Fruit fly (Drosophila melanogaster) whole organism, embryonic: ENCODE data around the gene Cul6.

Experiments used
- Blimp-1 ChIP-seq: fragments of 200-800 bp; sonication (Bioruptor generic); optimal IDR thresholded peaks from 3 replicates; lab custom pipeline; 2018; ENCODE audit warnings: missing biosample characterization, missing genetic modification characterization, mild to moderate bottlenecking, moderate library complexity, missing genetic modification reagents
- BtbVII ChIP-seq: fragments of 200-800 bp; sonication (Bioruptor generic); optimal IDR thresholded peaks from 3 replicates; lab custom pipeline; 2017; ENCODE audit warnings: missing biosample characterization, mild to moderate bottlenecking, missing genetic modification characterization
- CG13894 ChIP-seq: fragments of 200-800 bp; sonication (Bioruptor generic); optimal IDR thresholded peaks from 3 replicates; lab custom pipeline; 2018; ENCODE audit warnings: missing biosample characterization, mild to moderate bottlenecking, missing genetic modification characterization, moderate library complexity
- CG15011 ChIP-seq: fragments of 200-800 bp; sonication (Bioruptor generic); optimal IDR thresholded peaks from 3 replicates; lab custom pipeline; 2018; ENCODE audit warnings: missing biosample characterization, mild to moderate bottlenecking, missing genetic modification characterization
- CG17612 ChIP-seq: fragments of 200-800 bp; sonication (Bioruptor generic); IDR thresholded peaks from 2 replicates; pipeline ENCODE4 v1.3.6; 2022; ENCODE audit warnings: missing biosample characterization, missing genetic modification characterization
- CG18011 ChIP-seq: fragments of 200-800 bp; sonication (Bioruptor generic); optimal IDR thresholded peaks from 2 replicates; lab custom pipeline; 2017; ENCODE audit warnings: missing biosample characterization, missing genetic modification characterization, mild to moderate bottlenecking, moderate library complexity, missing genotype
- CG18599 ChIP-seq: fragments of 200-800 bp; sonication (Bioruptor generic); optimal IDR thresholded peaks from 3 replicates; lab custom pipeline; 2017; ENCODE audit warnings: missing biosample characterization, missing genetic modification characterization, mild to moderate bottlenecking, moderate library complexity, missing genetic modification reagents
- CG2116 ChIP-seq: fragments of 200-800 bp; sonication (Bioruptor generic); optimal IDR thresholded peaks from 3 replicates; lab custom pipeline; 2018; ENCODE audit warnings: missing biosample characterization, mild to moderate bottlenecking, missing genetic modification characterization
- CG2199 ChIP-seq: fragments of 200-800 bp; sonication (Bioruptor generic); IDR thresholded peaks from 3 replicates; pipeline ENCODE4 v1.3.6; 2022; ENCODE audit warnings: missing biosample characterization, missing genetic modification characterization
- CG31365 ChIP-seq: fragments of 200-800 bp; sonication (Bioruptor generic); optimal IDR thresholded peaks from 2 replicates; lab custom pipeline; 2018; ENCODE audit warnings: missing biosample characterization, mild to moderate bottlenecking, missing genetic modification characterization
- CG4404 ChIP-seq: fragments of 200-800 bp; sonication (Bioruptor generic); IDR thresholded peaks from 2 replicates; pipeline ENCODE4 v1.3.6; 2022; ENCODE audit warnings: missing biosample characterization, missing genetic modification characterization
- CG4617 ChIP-seq: fragments of 200-800 bp; sonication (Bioruptor generic); optimal IDR thresholded peaks from 3 replicates; lab custom pipeline; 2016; ENCODE audit warnings: missing biosample characterization, missing genetic modification characterization, borderline replicate concordance
- CG5245 ChIP-seq: fragments of 200-800 bp; sonication (Bioruptor generic); optimal IDR thresholded peaks from 3 replicates; lab custom pipeline; 2016; ENCODE audit warnings: missing biosample characterization, missing genetic modification characterization
- CG5953 ChIP-seq: fragments of 200-800 bp; sonication (Bioruptor generic); IDR thresholded peaks from 2 replicates; pipeline ENCODE4 v1.3.6; 2022; ENCODE audit warnings: missing biosample characterization, missing genetic modification characterization
- CG6813 ChIP-seq: fragments of 200-800 bp; sonication (Bioruptor generic); optimal IDR thresholded peaks from 2 replicates; lab custom pipeline; 2017; ENCODE audit warnings: missing biosample characterization, missing genetic modification characterization, mild to moderate bottlenecking, moderate library complexity, missing genetic modification reagents
- CG8478 ChIP-seq: fragments of >200 bp; optimal IDR thresholded peaks from 2 replicates; lab custom pipeline; 2018
- CG9932 ChIP-seq: fragments of 200-800 bp; sonication (Bioruptor generic); IDR thresholded peaks from 2 replicates; pipeline ENCODE4 v1.3.6; 2022; ENCODE audit warnings: missing biosample characterization, missing genetic modification characterization
- Dad ChIP-seq: fragments of 200-800 bp; sonication (Bioruptor generic); optimal IDR thresholded peaks from 3 replicates; lab custom pipeline; 2016; ENCODE audit warnings: missing biosample characterization, missing genetic modification characterization
- Dek ChIP-seq: fragments of 200-800 bp; sonication (Bioruptor generic); optimal IDR thresholded peaks from 3 replicates; lab custom pipeline; 2019; ENCODE audit warnings: missing biosample characterization, mild to moderate bottlenecking, missing genetic modification characterization, moderate library complexity
- Dll ChIP-seq: fragments of 200-800 bp; sonication (Bioruptor generic); IDR thresholded peaks from 4 replicates; pipeline ENCODE4 v1.3.6; 2022; ENCODE audit warnings: missing biosample characterization, missing genetic modification characterization; ENCODE audit not compliant: partially characterized antibody
- H15 ChIP-seq: fragments of 200-800 bp; sonication (Bioruptor generic); IDR thresholded peaks from 3 replicates; pipeline ENCODE4 v1.3.6; 2022; ENCODE audit warnings: missing biosample characterization, missing genetic modification characterization
- Hr39 ChIP-seq: fragments of >200 bp; optimal IDR thresholded peaks from 2 replicates; lab custom pipeline; 2017
- MESR4 ChIP-seq: fragments of 200-800 bp; sonication (Bioruptor generic); optimal IDR thresholded peaks from 2 replicates; lab custom pipeline; 2018; ENCODE audit warnings: missing biosample characterization, mild to moderate bottlenecking, missing genetic modification characterization, moderate library complexity
- Myb ChIP-seq: fragments of 200-800 bp; sonication (Bioruptor generic); optimal IDR thresholded peaks from 2 replicates; lab custom pipeline; 2016; ENCODE audit warnings: missing biosample characterization, missing genetic modification characterization
- NC2α ChIP-seq: fragments of 200-800 bp; sonication (Bioruptor generic); optimal IDR thresholded peaks from 2 replicates; lab custom pipeline; 2016; ENCODE audit warnings: missing biosample characterization, missing genetic modification characterization
- Nf-YB ChIP-seq: fragments of 200-800 bp; sonication (Bioruptor generic); optimal IDR thresholded peaks from 3 replicates; lab custom pipeline; 2019; ENCODE audit warnings: missing biosample characterization, mild to moderate bottlenecking, missing genetic modification characterization, moderate library complexity
- Oaz ChIP-seq: fragments of 200-800 bp; sonication (Bioruptor generic); IDR thresholded peaks from 2 replicates; pipeline ENCODE4 v1.3.6; 2022; ENCODE audit warnings: missing biosample characterization, missing genetic modification characterization
- Poxn ChIP-seq: fragments of 200-800 bp; sonication (Bioruptor generic); IDR thresholded peaks from 2 replicates; pipeline ENCODE4 v1.3.6; 2022; ENCODE audit warnings: missing biosample characterization, missing genetic modification characterization
- Taf1 ChIP-seq: fragments of 200-800 bp; sonication (Bioruptor generic); IDR thresholded peaks from 2 replicates; pipeline ENCODE4 v1.3.6; 2022; ENCODE audit warnings: missing biosample characterization, missing genetic modification characterization
- Usf ChIP-seq: fragments of 200-800 bp; sonication (Bioruptor generic); optimal IDR thresholded peaks from 2 replicates; lab custom pipeline; 2017; ENCODE audit warnings: missing genotype, missing biosample characterization, missing genetic modification characterization
- Xbp1 ChIP-seq: fragments of 200-800 bp; sonication (Bioruptor generic); optimal IDR thresholded peaks from 3 replicates; lab custom pipeline; 2016; ENCODE audit warnings: missing biosample characterization, mild to moderate bottlenecking, missing genetic modification characterization
- az2 ChIP-seq: fragments of 200-800 bp; sonication (Bioruptor generic); optimal IDR thresholded peaks from 3 replicates; lab custom pipeline; 2016; ENCODE audit warnings: missing biosample characterization, missing genetic modification characterization
- bab2 ChIP-seq: fragments of 200-800 bp; sonication (Bioruptor generic); optimal IDR thresholded peaks from 2 replicates; lab custom pipeline; 2016; ENCODE audit warnings: missing biosample characterization, missing genetic modification characterization
- crp ChIP-seq, 2 experiments: fragments of 200-800 bp; sonication (Bioruptor generic); optimal IDR thresholded peaks; 2 replicates in 1 of 2; 3 replicates in 1 of 2; lab custom pipeline; 2017; ENCODE audit warnings: missing biosample characterization in 2 of 2, missing genetic modification characterization in 2 of 2, mild to moderate bottlenecking in 1 of 2, moderate library complexity in 1 of 2
- dpn ChIP-seq, 2 experiments: fragments of 200-800 bp; sonication (Bioruptor generic); optimal IDR thresholded peaks; 3 replicates each; lab custom pipeline; 2016; ENCODE audit warnings: missing biosample characterization in 2 of 2, missing genetic modification characterization in 2 of 2
- fd102C ChIP-seq: fragments of 200-800 bp; sonication (Bioruptor generic); optimal IDR thresholded peaks from 2 replicates; lab custom pipeline; 2018; ENCODE audit warnings: missing biosample characterization, mild to moderate bottlenecking, missing genetic modification characterization, moderate library complexity
- hth ChIP-seq: fragments of >200 bp; optimal IDR thresholded peaks from 2 replicates; lab custom pipeline; 2017; ENCODE audit warnings: inconsistent platforms
- ken ChIP-seq: fragments of 200-800 bp; sonication (Bioruptor generic); IDR thresholded peaks from 3 replicates; pipeline ENCODE4 v1.3.6; 2022; ENCODE audit warnings: missing biosample characterization, missing genetic modification characterization
- lola ChIP-seq, 3 experiments: fragments of >200 bp in 2 of 3; fragments of 200-800 bp in 1 of 3; sonication (Bioruptor generic) in 1 of 3; optimal IDR thresholded peaks; 2 replicates each; lab custom pipeline; 2017 to 2019; ENCODE audit warnings: missing biosample characterization in 3 of 3, missing genetic modification characterization in 3 of 3, mild to moderate bottlenecking in 1 of 3, moderate library complexity in 1 of 3
- org-1 ChIP-seq: fragments of 200-800 bp; sonication (Bioruptor generic); optimal IDR thresholded peaks from 2 replicates; lab custom pipeline; 2017; ENCODE audit warnings: missing biosample characterization, missing genetic modification characterization
- p53 ChIP-seq: fragments of 200-800 bp; sonication (Bioruptor generic); optimal IDR thresholded peaks from 2 replicates; lab custom pipeline; 2016; ENCODE audit warnings: missing biosample characterization, missing genetic modification characterization
- pan ChIP-seq, 4 experiments: fragments of >200 bp in 3 of 4; fragments of 200-800 bp in 1 of 4; sonication (Bioruptor generic) in 1 of 4; optimal IDR thresholded peaks in 3 of 4; IDR thresholded peaks in 1 of 4; 2 replicates each; pipeline versions ENCODE4 v1.3.6 to Lab custom; 2017 to 2022; ENCODE audit warnings: missing biosample characterization in 2 of 4, missing genetic modification characterization in 2 of 4, mixed read lengths in 1 of 4
- repo ChIP-seq: fragments of 200-800 bp; sonication (Bioruptor generic); optimal IDR thresholded peaks from 2 replicates; lab custom pipeline; 2016; ENCODE audit warnings: missing biosample characterization, missing genetic modification characterization
- salm ChIP-seq: fragments of 200-800 bp; sonication (Bioruptor generic); optimal IDR thresholded peaks from 2 replicates; lab custom pipeline; 2018; ENCODE audit warnings: missing biosample characterization, mild to moderate bottlenecking, missing genetic modification characterization
- schlank ChIP-seq: fragments of 200-800 bp; sonication (Bioruptor generic); optimal IDR thresholded peaks from 2 replicates; lab custom pipeline; 2018; ENCODE audit warnings: missing biosample characterization, mild to moderate bottlenecking, missing genetic modification characterization
- so ChIP-seq: fragments of 200-800 bp; sonication (Bioruptor generic); IDR thresholded peaks from 3 replicates; pipeline ENCODE4 v1.3.6; 2022; ENCODE audit warnings: missing biosample characterization, missing genetic modification characterization
- sqz ChIP-seq: fragments of 200-800 bp; sonication (Bioruptor generic); optimal IDR thresholded peaks from 3 replicates; lab custom pipeline; 2018; ENCODE audit warnings: missing biosample characterization, mild to moderate bottlenecking, missing genetic modification characterization
- tio ChIP-seq: fragments of 200-800 bp; sonication (Bioruptor generic); optimal IDR thresholded peaks from 2 replicates; lab custom pipeline; 2017; ENCODE audit warnings: missing biosample characterization, missing genetic modification characterization, inconsistent platforms
- trh ChIP-seq: fragments of 200-800 bp; sonication (Bioruptor generic); optimal IDR thresholded peaks from 2 replicates; lab custom pipeline; 2016; ENCODE audit warnings: missing biosample characterization, missing genetic modification characterization

Gene Cul6

DNA sequence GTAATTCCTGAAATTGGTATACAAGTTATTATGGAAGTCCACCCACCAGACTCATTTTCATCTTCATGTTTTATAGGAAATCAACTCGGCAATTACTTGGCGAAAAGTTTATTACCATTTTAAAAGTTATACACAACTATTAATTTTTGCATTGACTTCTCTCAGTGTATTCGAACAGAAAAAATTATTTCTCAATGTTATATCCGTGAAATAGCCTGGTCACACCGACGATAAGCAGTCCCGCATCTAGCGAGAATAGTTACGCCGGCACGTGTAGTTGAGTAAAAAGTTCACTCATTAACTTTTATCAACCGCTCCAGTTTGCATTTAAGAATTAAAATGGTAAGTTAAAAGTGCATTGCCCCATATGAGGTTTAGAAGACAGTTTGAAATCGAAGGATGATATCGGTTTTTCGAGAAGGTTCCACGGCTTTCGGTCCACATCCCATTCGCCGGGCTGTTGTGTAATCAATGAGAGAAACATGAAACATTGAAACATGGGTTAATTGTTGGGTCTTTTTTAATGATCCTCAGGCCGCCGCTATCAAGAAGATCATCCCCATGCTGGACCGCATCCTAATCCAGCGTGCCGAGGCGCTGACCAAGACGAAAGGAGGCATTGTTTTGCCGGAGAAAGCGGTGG lies 4.5 kb upstream of the Cul6 start, which contains the start of gene CG11267 (continued):
- TF ChIP-seq salm (tag; lab: Kevin White, UChicago), result peak; percentile 56
- peak; percentile 69 for TF ChIP-seq sqz (GFP tag; lab: Kevin White, UChicago)
- no peak for TF ChIP-seq Hr39 (lab: Kevin White, UChicago)
- peak in 1 of 3 experiments; percentile 59 for TF ChIP-seq lola (GFP tag; optimal IDR thresholded peaks at IDR 0.05; lab: Kevin White, UChicago)
- peak; percentile 70 for TF ChIP-seq CG17612 (GFP tag; lab: Robert Waterston, UW)
- TF ChIP-seq so (GFP tag; lab: Robert Waterston, UW), result peak; percentile 93
- TF ChIP-seq fd102C, result no peak
- peak; percentile 92 for TF ChIP-seq Taf1 (GFP tag; lab: Robert Waterston, UW)
- no peak for TF ChIP-seq Dll (GFP tag; lab: Robert Waterston, UW)
- peak; percentile 78 for TF ChIP-seq Blimp-1 (GFP tag; lab: Kevin White, UChicago)
- peak; percentile 80 for TF ChIP-seq bab2 (GFP tag; lab: Kevin White, UChicago)
- peak; percentile 47 for TF ChIP-seq p53 (GFP tag; lab: Kevin White, UChicago)
- peak; percentile 88 for TF ChIP-seq ken
- TF ChIP-seq NC2α (GFP tag; lab: Kevin White, UChicago), result no peak
- peak; percentile 89 for TF ChIP-seq CG13894 (tag; lab: Kevin White, UChicago)
- TF ChIP-seq CG31365 (tag; lab: Kevin White, UChicago), result peak; percentile 69
- peak; percentile 84 for TF ChIP-seq Xbp1 (GFP tag; lab: Kevin White, UChicago)
- TF ChIP-seq Usf (GFP tag; lab: Kevin White, UChicago), result peak; percentile 48
- TF ChIP-seq CG9932, result peak; percentile 96
- peak; percentile 72 for TF ChIP-seq CG15011
- peak; percentile 67 for TF ChIP-seq az2 (GFP tag; lab: Kevin White, UChicago)
- TF ChIP-seq Dad, result peak; percentile 39
- TF ChIP-seq Myb (GFP tag; lab: Kevin White, UChicago), result peak; percentile 54
- peak; percentile 47 for TF ChIP-seq repo (GFP tag; lab: Kevin White, UChicago)
- TF ChIP-seq CG4617 (GFP tag; lab: Kevin White, UChicago), result peak; percentile 31
- TF ChIP-seq Oaz, result peak; percentile 95
- peak; percentile 78 for TF ChIP-seq schlank (tag; lab: Kevin White, UChicago)
- peak; percentile 19 for TF ChIP-seq CG18011 (GFP tag; lab: Kevin White, UChicago)
- TF ChIP-seq hth (lab: Kevin White, UChicago), result no peak
- peak; percentile 91 for TF ChIP-seq H15
- peak; percentile 62 for TF ChIP-seq trh (GFP tag; lab: Kevin White, UChicago)
- peak; percentile 70 for TF ChIP-seq CG4404 (GFP tag; lab: Robert Waterston, UW)
- no peak for TF ChIP-seq pan (optimal IDR thresholded peaks at IDR 0.05; lab: Kevin White, UChicago)
- peak in 1 of 2 experiments; percentile 93 for TF ChIP-seq pan (GFP tag; optimal IDR thresholded peaks at IDR 0.05 in 1 of 2, IDR thresholded peaks at IDR 0.05 in 1 of 2)
- TF ChIP-seq CG6813 (GFP tag; lab: Kevin White, UChicago), result peak; percentile 84
- peak; percentile 76 for TF ChIP-seq dpn (GFP tag; optimal IDR thresholded peaks at IDR 0.05; lab: Kevin White, UChicago)
- peak; percentile 53 for TF ChIP-seq org-1
- peak; percentile 87 for TF ChIP-seq BtbVII (GFP tag; lab: Kevin White, UChicago)
- peak; percentile 92 for TF ChIP-seq CG5953 (GFP tag; lab: Robert Waterston, UW)
- peak; percentile 53 for TF ChIP-seq MESR4 (GFP tag; lab: Kevin White, UChicago)
- peak; percentile 52 for TF ChIP-seq Nf-YB
- TF ChIP-seq Dek (tag; lab: Kevin White, UChicago), result peak; percentile 85
- TF ChIP-seq CG5245 (GFP tag; lab: Kevin White, UChicago), result peak; percentile 77
- peak; percentile 92 for TF ChIP-seq CG18599 (GFP tag; lab: Kevin White, UChicago)
- no peak for TF ChIP-seq crp (GFP tag; optimal IDR thresholded peaks at IDR 0.05; lab: Kevin White, UChicago)
- TF ChIP-seq CG2116 (GFP tag; lab: Kevin White, UChicago), result peak; percentile 49
- peak; percentile 65 for TF ChIP-seq tio
- peak; percentile 89 for TF ChIP-seq CG2199
- peak; percentile 66; the same call in 1 of the 2 replicates for TF ChIP-seq Poxn (GFP tag; lab: Robert Waterston, UW)
- TF ChIP-seq CG8478, result no peak
